Worm (Caenorhabditis elegans) whole organism, young adult: ENCODE data around the gene tgt-1.
A peak's percentile ranks its signal among the peaks of the same experiment; 100 is the strongest.

Source experiments
- B0035.1 ChIP-seq: sonication (generic microtip); optimal IDR thresholded peaks from 2 replicates; lab custom pipeline; 2016; ENCODE audit warnings: missing genetic modification characterization, mild to moderate bottlenecking, missing compliant biosample characterization, missing genotype, missing genetic modification reagents
- C17E4.6 ChIP-seq: fragments of 200-800 bp; sonication (Bioruptor generic); IDR thresholded peaks from 2 replicates; pipeline ENCODE4 v1.3.6; 2022; ENCODE audit warnings: missing genetic modification reagents, missing genetic modification characterization, missing compliant biosample characterization
- F55B11.4 ChIP-seq: sonication (generic microtip); optimal IDR thresholded peaks from 2 replicates; lab custom pipeline; 2016; ENCODE audit warnings: missing compliant biosample characterization, missing genetic modification characterization, borderline replicate concordance; ENCODE audit not compliant: insufficient read depth
- Y53G8AR.9 ChIP-seq: fragments of 200-800 bp; sonication (Bioruptor generic); conservative IDR thresholded peaks from 2 replicates; pipeline ENCODE4 v1.3.6; 2022; ENCODE audit warnings: missing genetic modification reagents, missing genetic modification characterization, missing compliant biosample characterization
- Y95B8A.8 ChIP-seq: fragments of 200-800 bp; sonication (Bioruptor generic); IDR thresholded peaks from 2 replicates; pipeline ENCODE4 v1.3.6; 2022; ENCODE audit warnings: missing genetic modification reagents, missing genetic modification characterization, missing compliant biosample characterization
- ZK185.1 ChIP-seq: sonication (generic microtip); optimal IDR thresholded peaks from 2 replicates; lab custom pipeline; 2016; ENCODE audit warnings: mild to moderate bottlenecking, missing genetic modification characterization, missing compliant biosample characterization; ENCODE audit not compliant: poor library complexity, severe bottlenecking
- ama-1 ChIP-seq, 3 experiments: fragments of 150-350 bp in 1 of 3; sonication (generic microtip) in 2 of 3; optimal IDR thresholded peaks; 2 replicates each; lab custom pipeline; 2014 to 2018; ENCODE audit warnings: missing biosample characterization in 2 of 3, missing genetic modification characterization in 2 of 3, missing genetic modification reagents in 2 of 3
- atf-7 ChIP-seq: sonication (generic microtip); optimal IDR thresholded peaks from 2 replicates; lab custom pipeline; 2017; ENCODE audit warnings: mild to moderate bottlenecking, missing genetic modification characterization, missing compliant biosample characterization
- athp-1 ChIP-seq: sonication (generic microtip); optimal IDR thresholded peaks from 2 replicates; lab custom pipeline; 2017; ENCODE audit warnings: mild to moderate bottlenecking, missing genetic modification characterization, missing compliant biosample characterization
- cebp-1 ChIP-seq, 2 experiments: fragments of 200-800 bp in 1 of 2; sonication (Bioruptor generic) in 1 of 2; sonication (generic microtip) in 1 of 2; IDR thresholded peaks in 1 of 2; optimal IDR thresholded peaks in 1 of 2; 2 replicates each; pipeline versions ENCODE4 v1.3.6 to Lab custom; 2017 to 2022; ENCODE audit warnings: missing compliant biosample characterization in 2 of 2, missing genetic modification characterization in 2 of 2, mild to moderate bottlenecking in 1 of 2, missing genetic modification reagents in 1 of 2, moderate library complexity in 1 of 2
- ceh-100 ChIP-seq: fragments of 200-800 bp; sonication (Bioruptor generic); IDR thresholded peaks from 2 replicates; pipeline ENCODE4 v1.3.6; 2022; ENCODE audit warnings: missing genetic modification reagents, missing genetic modification characterization, missing compliant biosample characterization
- ceh-40 ChIP-seq: fragments of 200-800 bp; sonication (Bioruptor generic); IDR thresholded peaks from 2 replicates; pipeline ENCODE4 v1.3.6; 2022; ENCODE audit warnings: missing genetic modification characterization, missing compliant biosample characterization
- chd-7 ChIP-seq: sonication (generic microtip); optimal IDR thresholded peaks from 2 replicates; lab custom pipeline; 2016; ENCODE audit warnings: mild to moderate bottlenecking, missing genetic modification characterization, moderate library complexity, missing compliant biosample characterization
- die-1 ChIP-seq: sonication (generic microtip); optimal IDR thresholded peaks from 2 replicates; lab custom pipeline; 2016; ENCODE audit warnings: missing genotype, mild to moderate bottlenecking, missing genetic modification characterization, missing compliant biosample characterization
- egl-44 ChIP-seq: fragments of 200-800 bp; sonication (Bioruptor generic); IDR thresholded peaks from 2 replicates; pipeline ENCODE4 v1.3.6; 2022; ENCODE audit warnings: missing genetic modification reagents, missing genetic modification characterization, missing compliant biosample characterization
- let-607 ChIP-seq, 2 experiments: fragments of 200-800 bp in 1 of 2; sonication (Bioruptor generic) in 1 of 2; sonication (generic microtip) in 1 of 2; optimal IDR thresholded peaks; 2 replicates each; lab custom pipeline; 2016 to 2018; ENCODE audit warnings: mild to moderate bottlenecking in 2 of 2, missing compliant biosample characterization in 2 of 2, missing genetic modification characterization in 2 of 2, moderate library complexity in 2 of 2, missing genotype in 1 of 2
- lin-35 ChIP-seq, 3 experiments: fragments of 150-350 bp in 2 of 3; sonication (generic microtip) in 1 of 3; optimal IDR thresholded peaks; 2 replicates each; lab custom pipeline; 2014 to 2018; ENCODE audit warnings: missing biosample characterization in 3 of 3, missing genetic modification characterization in 3 of 3, missing genetic modification reagents in 3 of 3
- lin-54 ChIP-seq: fragments of 200-800 bp; sonication (Bioruptor generic); optimal IDR thresholded peaks from 2 replicates; lab custom pipeline; 2018; ENCODE audit warnings: mild to moderate bottlenecking, missing genetic modification characterization, missing compliant biosample characterization
- lsy-27 ChIP-seq: sonication (generic microtip); optimal IDR thresholded peaks from 2 replicates; lab custom pipeline; 2017; ENCODE audit warnings: missing genetic modification characterization, mild to moderate bottlenecking, missing compliant biosample characterization, antibody characterized with exemption, missing genotype, borderline replicate concordance; ENCODE audit not compliant: insufficient read depth
- mcd-1 ChIP-seq: fragments of 200-800 bp; sonication (Bioruptor generic); IDR thresholded peaks from 2 replicates; pipeline ENCODE4 v1.3.6; 2022; ENCODE audit warnings: missing genetic modification reagents, missing genetic modification characterization, missing compliant biosample characterization
- nfya-1 ChIP-seq: sonication (generic microtip); optimal IDR thresholded peaks from 2 replicates; lab custom pipeline; 2017; ENCODE audit warnings: antibody characterized with exemption, missing compliant biosample characterization, missing genetic modification characterization, borderline replicate concordance; ENCODE audit not compliant: insufficient read depth
- nhr-120 ChIP-seq: fragments of 200-800 bp; sonication (Bioruptor generic); IDR thresholded peaks from 2 replicates; pipeline ENCODE4 v1.3.6; 2022; ENCODE audit warnings: missing genetic modification characterization, missing compliant biosample characterization
- nhr-90 ChIP-seq: sonication (generic microtip); optimal IDR thresholded peaks from 2 replicates; lab custom pipeline; 2016; ENCODE audit warnings: missing genotype, mild to moderate bottlenecking, missing genetic modification characterization, missing compliant biosample characterization
- pbrm-1 ChIP-seq: fragments of 200-800 bp; sonication (Bioruptor generic); IDR thresholded peaks from 2 replicates; pipeline ENCODE4 v1.3.6; 2022; ENCODE audit warnings: missing genetic modification reagents, missing genetic modification characterization, missing compliant biosample characterization
- pha-4 ChIP-seq: fragments of 150-350 bp; sonication (generic microtip); optimal IDR thresholded peaks from 2 replicates; lab custom pipeline; 2014; ENCODE audit warnings: missing biosample characterization, missing genetic modification reagents, missing genetic modification characterization
- rpc-1 ChIP-seq, 2 experiments: fragments of 150-350 bp in 1 of 2; sonication (generic microtip) in 1 of 2; optimal IDR thresholded peaks; 2 replicates each; lab custom pipeline; 2014 to 2018; ENCODE audit warnings: missing biosample characterization in 1 of 2, missing genetic modification characterization in 1 of 2, missing genetic modification reagents in 1 of 2, missing genotype in 1 of 2
- snpc-1.1 ChIP-seq: sonication (generic microtip); optimal IDR thresholded peaks from 2 replicates; lab custom pipeline; 2017; ENCODE audit warnings: missing genetic modification characterization, mild to moderate bottlenecking, missing compliant biosample characterization, antibody characterized with exemption, moderate library complexity, missing genotype, missing genetic modification reagents; ENCODE audit not compliant: insufficient read depth
- snpc-1.3 ChIP-seq: sonication (generic microtip); optimal IDR thresholded peaks from 2 replicates; lab custom pipeline; 2017; ENCODE audit warnings: missing genetic modification characterization, mild to moderate bottlenecking, missing compliant biosample characterization, antibody characterized with exemption, moderate library complexity, missing genotype, missing genetic modification reagents; ENCODE audit not compliant: insufficient read depth
- somi-1 ChIP-seq: fragments of 200-800 bp; sonication (Bioruptor generic); optimal IDR thresholded peaks from 2 replicates; lab custom pipeline; 2018; ENCODE audit warnings: mild to moderate bottlenecking, missing genetic modification characterization, missing compliant biosample characterization
- sptf-2 ChIP-seq: fragments of 200-800 bp; sonication (Bioruptor generic); optimal IDR thresholded peaks from 2 replicates; lab custom pipeline; 2018; ENCODE audit warnings: mild to moderate bottlenecking, missing genetic modification characterization, missing compliant biosample characterization
- tbx-9 ChIP-seq: sonication (generic microtip); optimal IDR thresholded peaks from 2 replicates; lab custom pipeline; 2016; ENCODE audit warnings: borderline replicate concordance, missing genetic modification characterization, inconsistent platforms, missing compliant biosample characterization
- tlf-1 ChIP-seq: fragments of 200-800 bp; sonication (Bioruptor generic); optimal IDR thresholded peaks from 2 replicates; lab custom pipeline; 2018; ENCODE audit warnings: mild to moderate bottlenecking, missing genetic modification characterization, missing compliant biosample characterization
- unc-130 ChIP-seq: sonication (generic microtip); optimal IDR thresholded peaks from 2 replicates; lab custom pipeline; 2016; ENCODE audit warnings: missing genetic modification reagents, missing genetic modification characterization, missing compliant biosample characterization
- zim-3 ChIP-seq: sonication (generic microtip); optimal IDR thresholded peaks from 2 replicates; lab custom pipeline; 2017; ENCODE audit warnings: mild to moderate bottlenecking, missing genetic modification characterization, moderate library complexity, missing compliant biosample characterization
- ztf-22 ChIP-seq: fragments of 200-800 bp; sonication (Bioruptor generic); optimal IDR thresholded peaks from 2 replicates; lab custom pipeline; 2018; ENCODE audit warnings: mild to moderate bottlenecking, missing genetic modification characterization, moderate library complexity, missing compliant biosample characterization
- ztf-25 ChIP-seq: fragments of 200-800 bp; sonication (Bioruptor generic); IDR thresholded peaks from 2 replicates; pipeline ENCODE4 v1.3.6; 2022; ENCODE audit warnings: missing genetic modification reagents, missing genetic modification characterization, missing compliant biosample characterization

tgt-1 gene

DNA sequence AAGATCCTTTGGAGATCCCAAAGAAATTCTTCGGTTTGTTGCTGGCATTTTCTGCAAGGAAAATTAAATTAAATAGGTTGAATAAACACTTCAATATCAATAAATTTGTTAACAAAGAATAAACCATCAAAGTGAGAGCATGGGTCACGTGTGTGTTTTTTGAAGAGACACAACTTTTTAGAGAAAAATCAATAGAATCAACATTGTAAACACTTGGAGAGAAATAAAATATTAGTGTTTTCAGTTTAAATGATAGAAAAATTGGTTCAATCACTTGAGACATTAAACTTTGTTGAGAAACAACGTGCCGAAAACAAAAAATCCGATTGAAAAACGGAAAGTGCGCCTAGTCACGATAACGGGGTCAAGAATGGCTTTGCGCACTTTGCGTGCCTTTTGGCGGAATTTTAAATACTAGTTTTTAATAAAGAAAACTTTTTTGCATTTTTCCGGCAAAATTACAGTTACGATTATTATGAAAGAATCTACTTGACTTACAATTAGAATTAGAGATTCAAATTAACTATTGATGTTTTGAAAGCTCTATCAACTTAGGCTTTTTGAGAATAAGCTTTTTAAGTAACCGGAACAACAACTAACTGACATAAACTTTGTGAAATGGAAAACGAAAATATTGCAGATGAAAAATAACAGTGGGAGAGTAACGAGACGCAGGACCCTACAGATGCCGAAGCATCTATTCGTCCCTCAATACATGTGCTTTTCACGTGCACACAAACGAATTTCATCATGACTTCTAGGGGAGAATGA, 2.1 kb upstream of the tgt-1 start, which contains the start of gene ZK829.7 (continued):
- no peak for TF ChIP-seq nfya-1 (tag; lab: Kevin White, UChicago)
- no peak for TF ChIP-seq lsy-27
- TF ChIP-seq pbrm-1 (GFP tag; lab: Robert Waterston, UW), result peak; percentile 63; the same call in 1 of the 2 replicates
- no peak for TF ChIP-seq zim-3 (tag; lab: Kevin White, UChicago)
- TF ChIP-seq ceh-40 (GFP tag; lab: Robert Waterston, UW), result no peak
- no peak for TF ChIP-seq atf-7 (tag; lab: Kevin White, UChicago)
- TF ChIP-seq ceh-100 (GFP tag; lab: Robert Waterston, UW), result peak; percentile 38; the same call in 1 of the 2 replicates
- TF ChIP-seq Y95B8A.8 (GFP tag; lab: Robert Waterston, UW), result no peak
- no peak for TF ChIP-seq nhr-90 (tag; lab: Kevin White, UChicago)
- peak; percentile 16 for TF ChIP-seq pha-4 (tag; lab: Kevin White, UChicago)
- TF ChIP-seq nhr-120, result no peak
- TF ChIP-seq C17E4.6 (GFP tag; lab: Robert Waterston, UW), result no peak
- TF ChIP-seq chd-7 (tag; lab: Kevin White, UChicago), result no peak
- TF ChIP-seq egl-44 (GFP tag; lab: Robert Waterston, UW), result no peak
- TF ChIP-seq ztf-25 (GFP tag; lab: Robert Waterston, UW), result no peak
- TF ChIP-seq ZK185.1 (tag; lab: Kevin White, UChicago), result peak; percentile 44
- TF ChIP-seq snpc-1.1 (tag; lab: Kevin White, UChicago), result no peak
- no peak for TF ChIP-seq let-607 (tag; optimal IDR thresholded peaks at IDR 0.05; lab: Kevin White, UChicago)
- no peak for TF ChIP-seq unc-130 (GFP tag; lab: Kevin White, UChicago)
- TF ChIP-seq athp-1 (tag; lab: Kevin White, UChicago), result peak; percentile 0
- 0 out of 2 replicates have a peak, but pooled peaks have one; percentile 39 for TF ChIP-seq cebp-1 (GFP tag; IDR thresholded peaks at IDR 0.05; lab: Robert Waterston, UW)
- peak; percentile 85 for TF ChIP-seq cebp-1 (tag; optimal IDR thresholded peaks at IDR 0.05; lab: Kevin White, UChicago)
- TF ChIP-seq F55B11.4 (tag; lab: Kevin White, UChicago), result no peak
- no peak for TF ChIP-seq B0035.1 (tag; lab: Kevin White, UChicago)
- no peak for TF ChIP-seq ztf-22 (GFP tag; lab: Kevin White, UChicago)
- TF ChIP-seq die-1 (tag; lab: Kevin White, UChicago), result no peak
- peak; percentile 29 for TF ChIP-seq tlf-1
- no peak for TF ChIP-seq somi-1 (GFP tag; lab: Kevin White, UChicago)
- peak; percentile 47 to 87 (median 50) for TF ChIP-seq lin-35 (GFP tag; optimal IDR thresholded peaks at IDR 0.05; lab: Kevin White, UChicago)
- no peak for TF ChIP-seq sptf-2 (GFP tag; lab: Kevin White, UChicago)
- no peak for TF ChIP-seq rpc-1 (optimal IDR thresholded peaks at IDR 0.05; lab: Kevin White, UChicago)
- no peak for TF ChIP-seq rpc-1 (tag; optimal IDR thresholded peaks at IDR 0.05; lab: Kevin White, UChicago)

DNA sequence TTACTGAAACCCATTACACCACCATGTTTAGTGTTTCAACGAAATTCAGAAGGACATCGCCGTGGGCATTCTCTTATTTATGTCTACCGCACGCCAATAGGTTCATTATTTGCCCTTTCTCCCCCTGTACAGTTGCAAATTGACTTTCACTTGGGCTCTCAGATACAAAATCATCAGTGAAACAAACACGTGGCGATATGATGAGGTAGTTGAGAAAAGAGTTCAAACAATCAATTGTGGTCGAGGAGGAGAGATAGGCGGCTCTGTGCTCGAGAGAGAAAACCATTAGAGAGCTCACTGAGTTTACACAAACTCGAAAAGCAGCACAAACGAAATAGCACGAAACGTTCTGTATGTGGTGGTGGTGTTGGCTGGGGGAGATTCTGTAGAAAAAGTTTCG, 2.5 kb downstream of the tgt-1 start:
- TF ChIP-seq cebp-1 (GFP tag; IDR thresholded peaks at IDR 0.05; lab: Robert Waterston, UW), result no peak
- TF ChIP-seq cebp-1 (tag; optimal IDR thresholded peaks at IDR 0.05; lab: Kevin White, UChicago), result peak; percentile 18
- TF ChIP-seq tbx-9 (tag; lab: Kevin White, UChicago), result no peak
- TF ChIP-seq snpc-1.3, result no peak
- peak; percentile 53 for TF ChIP-seq ama-1 (optimal IDR thresholded peaks at IDR 0.05; lab: Kevin White, UChicago)
- no peak for TF ChIP-seq ama-1 (GFP tag; optimal IDR thresholded peaks at IDR 0.05; lab: Kevin White, UChicago)
- TF ChIP-seq Y53G8AR.9 (GFP tag; lab: Robert Waterston, UW), result peak; percentile 47; the same call in 1 of the 2 replicates
- peak; percentile 13 for TF ChIP-seq lin-54
- 0 out of 2 replicates have a peak, but pooled peaks have one; percentile 9 for TF ChIP-seq mcd-1 (GFP tag; lab: Robert Waterston, UW)
